Fruit fly (Drosophila melanogaster): ENCODE data around the gene CG17350.

dm6 chr2L:19341074-19341806 lies 39.5 kb upstream of the CG17350 start:
- TF ChIP-seq fd3F (GFP tag; optimal IDR thresholded peaks at IDR 0.05), result no peak
- TF ChIP-seq stc (GFP tag; IDR thresholded peaks at IDR 0.05), result no peak
- no peak for TF ChIP-seq CG7963 (GFP tag; IDR thresholded peaks at IDR 0.05; ENCODE audit: partially characterized antibody)
